Fruit fly (Drosophila melanogaster): ENCODE results near the gene CG11594.
A peak's percentile ranks its signal among the peaks of the same experiment; 100 is the strongest.

The CG11594 gene

DNA sequence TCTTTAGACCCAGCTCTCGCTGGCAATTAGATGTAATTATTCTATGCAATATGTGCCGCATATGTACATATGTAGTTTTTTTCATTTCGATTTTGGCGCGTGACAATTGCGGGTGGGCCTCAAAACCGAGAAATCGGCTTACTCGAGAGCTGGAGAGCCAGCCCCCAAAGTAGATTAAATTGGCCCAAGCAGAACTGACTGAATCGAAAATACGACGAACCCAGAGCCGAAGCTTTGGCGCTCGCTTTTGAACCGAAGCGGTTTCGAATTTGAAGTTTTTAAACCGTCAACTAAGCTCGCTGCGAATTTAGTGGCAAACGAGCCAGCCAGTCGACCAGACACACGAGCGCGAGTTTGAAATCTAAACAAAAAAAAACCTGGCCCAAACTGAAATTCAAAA is 20.5 kb upstream of the CG11594 start, which contains the start of gene CG1136:
Gene CG1136, plus strand, starts transcription at position 308 of the 400 bp plus-strand sequence.
- TF ChIP-seq Deaf1 (tag; optimal IDR thresholded peaks at IDR 0.05) (peak; percentile 88), CG6175 (GFP tag; IDR thresholded peaks at IDR 0.05) (0 out of 3 replicates have a peak, but pooled peaks have one; percentile 25), E2f2 (GFP tag; IDR thresholded peaks at IDR 0.05) (0 out of 2 replicates have a peak, but pooled peaks have one; percentile 22), CG13287 (GFP tag; IDR thresholded peaks at IDR 0.05; ENCODE audit: partially characterized antibody) (peak; percentile 15; the same call in 1 of the 2 replicates), CG13894 (tag; optimal IDR thresholded peaks at IDR 0.05) (peak; percentile 23), oc (tag; optimal IDR thresholded peaks at IDR 0.05) (peak; percentile 15), chinmo (GFP tag; IDR thresholded peaks at IDR 0.05; ENCODE audit: partially characterized antibody) (0 out of 4 replicates have a peak, but pooled peaks have one; percentile 65), cg (GFP tag; optimal IDR thresholded peaks at IDR 0.05) (no peak), Mrtf (GFP tag; IDR thresholded peaks at IDR 0.05) (no peak), rib (GFP tag; IDR thresholded peaks at IDR 0.05) (0 out of 2 replicates have a peak, but pooled peaks have one; percentile 44), Six4 (GFP tag; optimal IDR thresholded peaks at IDR 0.05) (no peak)

DNA sequence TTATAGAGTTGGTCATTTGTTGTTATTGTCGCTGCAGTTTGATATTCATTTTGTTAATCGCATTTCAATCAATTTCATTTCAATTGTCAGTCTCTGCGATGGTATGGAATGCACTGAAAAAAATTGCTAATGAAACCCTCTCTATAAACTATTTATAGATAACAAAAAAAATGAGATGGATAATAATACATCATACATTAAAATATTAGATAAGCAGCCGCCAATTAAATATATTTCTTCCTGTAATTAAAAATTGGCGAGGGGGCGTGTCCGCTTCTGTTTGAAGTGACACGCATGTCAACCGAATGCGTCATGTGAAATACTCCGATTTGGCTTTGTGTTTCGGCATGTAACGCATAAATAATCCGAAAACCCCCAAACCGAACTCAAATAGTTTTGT is 18.7 kb upstream of the CG11594 start:
- no peak for TF ChIP-seq CG32532 (GFP tag; IDR thresholded peaks at IDR 0.05)
- no peak for TF ChIP-seq hb (GFP tag; IDR thresholded peaks at IDR 0.05; ENCODE audit: partially characterized antibody)
- no peak for TF ChIP-seq CG17612 (GFP tag; IDR thresholded peaks at IDR 0.05)
- TF ChIP-seq CG8924 (tag; optimal IDR thresholded peaks at IDR 0.05): peak; percentile 7
- TF ChIP-seq CG17385 (GFP tag; optimal IDR thresholded peaks at IDR 0.05): no peak
- no peak for TF ChIP-seq prd (optimal IDR thresholded peaks at IDR 0.05)
- TF ChIP-seq prd (GFP tag; IDR thresholded peaks at IDR 0.05): peak; percentile 10; the same call in 1 of the 3 replicates
- TF ChIP-seq CG15269 (tag; optimal IDR thresholded peaks at IDR 0.05): peak; percentile 29
- TF ChIP-seq CG8944 (GFP tag; optimal IDR thresholded peaks at IDR 0.05): no peak
- TF ChIP-seq crc (GFP tag; optimal IDR thresholded peaks at IDR 0.05): no peak
- no peak for TF ChIP-seq Rx (GFP tag; IDR thresholded peaks at IDR 0.05)
- TF ChIP-seq CG11456 (GFP tag; IDR thresholded peaks at IDR 0.05): no peak
- no peak for TF ChIP-seq CG7556 (GFP tag; optimal IDR thresholded peaks at IDR 0.05)
- no peak for TF ChIP-seq CG6791 (GFP tag; IDR thresholded peaks at IDR 0.05; ENCODE audit: partially characterized antibody)
- TF ChIP-seq Bteb2 (GFP tag; optimal IDR thresholded peaks at IDR 0.05): no peak
- no peak for TF ChIP-seq D (optimal IDR thresholded peaks at IDR 0.05)
- TF ChIP-seq D (GFP tag; optimal IDR thresholded peaks at IDR 0.05): no peak
- TF ChIP-seq pb (GFP tag; optimal IDR thresholded peaks at IDR 0.05): no peak
- TF ChIP-seq zf30C (GFP tag; optimal IDR thresholded peaks at IDR 0.05): no peak
- peak; percentile 32 for TF ChIP-seq CG17359 (tag; optimal IDR thresholded peaks at IDR 0.05)
- TF ChIP-seq sug (tag; optimal IDR thresholded peaks at IDR 0.05): no peak
- peak; percentile 31; the same call in 1 of the 2 replicates for TF ChIP-seq CG7372 (GFP tag; IDR thresholded peaks at IDR 0.05)
- TF ChIP-seq CG13424 (tag; optimal IDR thresholded peaks at IDR 0.05): peak; percentile 7
- TF ChIP-seq Fer1 (GFP tag; optimal IDR thresholded peaks at IDR 0.05): no peak
- TF ChIP-seq wek (GFP tag; optimal IDR thresholded peaks at IDR 0.05): no peak
- no peak for TF ChIP-seq CG12104 (GFP tag; optimal IDR thresholded peaks at IDR 0.05)
- peak; percentile 14 for TF ChIP-seq CG7839 (tag; optimal IDR thresholded peaks at IDR 0.05)
- peak; percentile 32 for TF ChIP-seq Oli (tag; optimal IDR thresholded peaks at IDR 0.05)
- TF ChIP-seq wdn (GFP tag; IDR thresholded peaks at IDR 0.05): no peak
- no peak for TF ChIP-seq Scr (GFP tag; IDR thresholded peaks at IDR 0.05; ENCODE audit: partially characterized antibody)
- no peak for TF ChIP-seq Gsc (GFP tag; IDR thresholded peaks at IDR 0.05)
- TF ChIP-seq pan (optimal IDR thresholded peaks at IDR 0.05): no peak
- TF ChIP-seq pan (GFP tag; optimal IDR thresholded peaks at IDR 0.05 in 1 of 2, IDR thresholded peaks at IDR 0.05 in 1 of 2): peak in 1 of 2 experiments; percentile 55
- TF ChIP-seq CG11093 (GFP tag; IDR thresholded peaks at IDR 0.05): no peak
- peak; percentile 55 for TF ChIP-seq sd (tag; optimal IDR thresholded peaks at IDR 0.05)
- TF ChIP-seq unpg (GFP tag; optimal IDR thresholded peaks at IDR 0.05): peak; percentile 29
- no peak for TF ChIP-seq CG8359 (GFP tag; optimal IDR thresholded peaks at IDR 0.05; ENCODE audit: borderline replicate concordance)
- peak; percentile 36; the same call in 1 of the 2 replicates for TF ChIP-seq Ptx1 (GFP tag; IDR thresholded peaks at IDR 0.05)
- TF ChIP-seq CG4424 (GFP tag; optimal IDR thresholded peaks at IDR 0.05): no peak

Data from whole organism, embryonic.